Worm (Caenorhabditis elegans): ENCODE results near the gene ubc-15.

ce11 chrII:2864229-2864628 lies 49.2 kb downstream of the ubc-15 start, which contains the start of gene Y110A2AL.5:
- TF ChIP-seq lin-14 (GFP tag; optimal IDR thresholded peaks at IDR 0.05) (no peak), lir-3 (tag; optimal IDR thresholded peaks at IDR 0.05; ENCODE audit: poor library complexity) (no peak), elt-3 (tag; optimal IDR thresholded peaks at IDR 0.05) (no peak), ceh-82 (tag; optimal IDR thresholded peaks at IDR 0.05) (no peak), unc-62 (GFP tag; optimal IDR thresholded peaks at IDR 0.05) (no peak), aly-2 (tag; optimal IDR thresholded peaks at IDR 0.05) (no peak), efl-1 (optimal IDR thresholded peaks at IDR 0.05) (no peak), efl-1 (GFP tag; optimal IDR thresholded peaks at IDR 0.05 in 1 of 2) (no peak), dpl-1 (GFP tag; optimal IDR thresholded peaks at IDR 0.05) (no peak), hlh-17 (GFP tag; optimal IDR thresholded peaks at IDR 0.05; ENCODE audit: borderline replicate concordance) (no peak), lin-13 (GFP tag; optimal IDR thresholded peaks at IDR 0.05) (no peak), nhr-11 (tag; optimal IDR thresholded peaks at IDR 0.05) (no peak)

All from whole organism, L1 larva.